Worm (Caenorhabditis elegans) whole organism, late embryonic: ENCODE results near the gene W02D7.5.

Source experiments
- C08G9.2 ChIP-seq: sonication (generic microtip); optimal IDR thresholded peaks from 2 replicates; lab custom pipeline; 2016; ENCODE audit warnings: mild to moderate bottlenecking, missing genetic modification characterization, moderate library complexity, missing compliant biosample characterization
- C38D4.7 ChIP-seq: fragments of 200-800 bp; sonication (Bioruptor generic); optimal IDR thresholded peaks from 2 replicates; lab custom pipeline; 2018; ENCODE audit warnings: mild to moderate bottlenecking, missing genetic modification characterization, moderate library complexity, missing compliant biosample characterization
- K09A11.1 ChIP-seq: sonication (generic microtip); optimal IDR thresholded peaks from 2 replicates; lab custom pipeline; 2017; ENCODE audit warnings: antibody characterized with exemption, mild to moderate bottlenecking, missing genetic modification characterization, missing compliant biosample characterization; ENCODE audit not compliant: insufficient read depth
- T23F11.4 ChIP-seq: fragments of 200-800 bp; sonication (Bioruptor generic); optimal IDR thresholded peaks from 2 replicates; lab custom pipeline; 2018; ENCODE audit warnings: mild to moderate bottlenecking, missing genetic modification characterization, missing compliant biosample characterization
- Y22D7AL.16 ChIP-seq: sonication (generic microtip); optimal IDR thresholded peaks from 2 replicates; lab custom pipeline; 2016; ENCODE audit warnings: missing genetic modification characterization, missing compliant biosample characterization
- ahr-1 ChIP-seq: sonication (generic microtip); optimal IDR thresholded peaks from 2 replicates; lab custom pipeline; 2016; ENCODE audit warnings: missing genetic modification characterization, missing compliant biosample characterization
- ama-1 ChIP-seq: fragments of 150-350 bp; optimal IDR thresholded peaks from 2 replicates; lab custom pipeline; 2014
- ceh-14 ChIP-seq: sonication (generic microtip); optimal IDR thresholded peaks from 2 replicates; lab custom pipeline; 2016; ENCODE audit warnings: missing genotype, missing genetic modification characterization, missing compliant biosample characterization
- ceh-18 ChIP-seq: sonication (generic microtip); optimal IDR thresholded peaks from 2 replicates; lab custom pipeline; 2016; ENCODE audit warnings: missing genetic modification characterization, missing compliant biosample characterization
- ceh-19 ChIP-seq: fragments of 200-800 bp; sonication (Bioruptor generic); optimal IDR thresholded peaks from 2 replicates; lab custom pipeline; 2018; ENCODE audit warnings: mild to moderate bottlenecking, missing genetic modification characterization, missing compliant biosample characterization
- ceh-2 ChIP-seq: sonication (generic microtip); optimal IDR thresholded peaks from 2 replicates; lab custom pipeline; 2016; ENCODE audit warnings: missing genotype, missing genetic modification characterization, missing compliant biosample characterization
- ceh-22 ChIP-seq: sonication (generic microtip); optimal IDR thresholded peaks from 2 replicates; lab custom pipeline; 2017; ENCODE audit warnings: missing biosample characterization, missing genetic modification characterization
- ceh-30 ChIP-seq: fragments of 150-350 bp; optimal IDR thresholded peaks from 2 replicates; lab custom pipeline; 2014; ENCODE audit warnings: missing biosample characterization, missing genetic modification characterization
- ceh-31 ChIP-seq: sonication (generic microtip); optimal IDR thresholded peaks from 2 replicates; lab custom pipeline; 2016; ENCODE audit warnings: missing genetic modification characterization, missing compliant biosample characterization
- ceh-45 ChIP-seq: fragments of 200-800 bp; sonication (Bioruptor generic); IDR thresholded peaks from 2 replicates; pipeline ENCODE4 v1.3.6; 2022; ENCODE audit warnings: missing genetic modification reagents, missing genetic modification characterization, missing compliant biosample characterization
- che-1 ChIP-seq: sonication (generic microtip); optimal IDR thresholded peaks from 2 replicates; lab custom pipeline; 2016; ENCODE audit warnings: mild to moderate bottlenecking, missing genetic modification characterization, missing compliant biosample characterization
- dmd-4 ChIP-seq: sonication (generic microtip); optimal IDR thresholded peaks from 2 replicates; lab custom pipeline; 2016; ENCODE audit warnings: borderline replicate concordance, missing genetic modification characterization, missing compliant biosample characterization
- dve-1 ChIP-seq: sonication (generic microtip); optimal IDR thresholded peaks from 2 replicates; lab custom pipeline; 2017; ENCODE audit warnings: antibody characterized with exemption, mild to moderate bottlenecking, missing genetic modification characterization, missing compliant biosample characterization
- fkh-10 ChIP-seq: fragments of 150-350 bp; optimal IDR thresholded peaks from 2 replicates; lab custom pipeline; 2014; ENCODE audit warnings: missing biosample characterization, missing genetic modification reagents, missing genetic modification characterization
- fkh-6 ChIP-seq: sonication (generic microtip); optimal IDR thresholded peaks from 2 replicates; lab custom pipeline; 2016; ENCODE audit warnings: missing genetic modification characterization, missing compliant biosample characterization
- hlh-13 ChIP-seq: fragments of 200-800 bp; sonication (Bioruptor generic); optimal IDR thresholded peaks from 2 replicates; lab custom pipeline; 2018; ENCODE audit warnings: mild to moderate bottlenecking, missing genetic modification characterization, missing compliant biosample characterization
- hlh-15 ChIP-seq: sonication (generic microtip); optimal IDR thresholded peaks from 2 replicates; lab custom pipeline; 2016; ENCODE audit warnings: missing genetic modification characterization, missing compliant biosample characterization
- hlh-6 ChIP-seq: sonication (generic microtip); optimal IDR thresholded peaks from 2 replicates; lab custom pipeline; 2016; ENCODE audit warnings: missing genotype, missing genetic modification characterization, missing compliant biosample characterization
- lim-6 ChIP-seq: sonication (generic microtip); optimal IDR thresholded peaks from 2 replicates; lab custom pipeline; 2016; ENCODE audit warnings: missing genetic modification characterization, missing compliant biosample characterization
- madf-2 ChIP-seq: sonication (generic microtip); optimal IDR thresholded peaks from 2 replicates; lab custom pipeline; 2017; ENCODE audit warnings: missing genetic modification characterization, missing compliant biosample characterization
- nhr-11 ChIP-seq: fragments of 150-350 bp; optimal IDR thresholded peaks from 2 replicates; lab custom pipeline; 2014; ENCODE audit warnings: missing biosample characterization, missing genetic modification characterization
- npax-4 ChIP-seq: sonication (generic microtip); optimal IDR thresholded peaks from 2 replicates; lab custom pipeline; 2016; ENCODE audit warnings: missing genetic modification characterization, missing compliant biosample characterization
- pag-3 ChIP-seq: sonication (generic microtip); optimal IDR thresholded peaks from 2 replicates; lab custom pipeline; 2016; ENCODE audit warnings: missing compliant biosample characterization, missing genetic modification characterization, borderline replicate concordance
- pha-2 ChIP-seq: sonication (generic microtip); optimal IDR thresholded peaks from 2 replicates; lab custom pipeline; 2017; ENCODE audit warnings: mild to moderate bottlenecking, missing genetic modification characterization, missing compliant biosample characterization
- pha-4 ChIP-seq: fragments of 150-350 bp; optimal IDR thresholded peaks from 2 replicates; lab custom pipeline; 2018; ENCODE audit warnings: missing biosample characterization, missing genetic modification reagents, missing genetic modification characterization
- rnt-1 ChIP-seq: sonication (generic microtip); optimal IDR thresholded peaks from 2 replicates; lab custom pipeline; 2016; ENCODE audit warnings: missing genetic modification characterization, missing compliant biosample characterization
- tbx-7 ChIP-seq: sonication (generic microtip); optimal IDR thresholded peaks from 2 replicates; lab custom pipeline; 2016; ENCODE audit warnings: missing genotype, missing genetic modification characterization, missing compliant biosample characterization
- unc-3 ChIP-seq, 2 experiments: fragments of 200-800 bp in 1 of 2; sonication (Bioruptor generic) in 1 of 2; sonication (generic microtip) in 1 of 2; conservative IDR thresholded peaks in 1 of 2; optimal IDR thresholded peaks in 1 of 2; 2 replicates each; pipeline versions ENCODE4 v1.3.6 to Lab custom; 2016 to 2022; ENCODE audit warnings: missing compliant biosample characterization in 2 of 2, missing genetic modification characterization in 2 of 2, missing genetic modification reagents in 1 of 2
- unc-42 ChIP-seq: sonication (generic microtip); optimal IDR thresholded peaks from 2 replicates; lab custom pipeline; 2016; ENCODE audit warnings: missing genotype, missing genetic modification characterization, missing compliant biosample characterization
- unc-55 ChIP-seq: sonication (generic microtip); optimal IDR thresholded peaks from 2 replicates; lab custom pipeline; 2017; ENCODE audit warnings: missing biosample characterization, missing genetic modification reagents, missing genetic modification characterization
- unc-86 ChIP-seq: sonication (generic microtip); optimal IDR thresholded peaks from 2 replicates; lab custom pipeline; 2016; ENCODE audit warnings: missing genetic modification characterization, missing compliant biosample characterization

W02D7.5 gene

DNA sequence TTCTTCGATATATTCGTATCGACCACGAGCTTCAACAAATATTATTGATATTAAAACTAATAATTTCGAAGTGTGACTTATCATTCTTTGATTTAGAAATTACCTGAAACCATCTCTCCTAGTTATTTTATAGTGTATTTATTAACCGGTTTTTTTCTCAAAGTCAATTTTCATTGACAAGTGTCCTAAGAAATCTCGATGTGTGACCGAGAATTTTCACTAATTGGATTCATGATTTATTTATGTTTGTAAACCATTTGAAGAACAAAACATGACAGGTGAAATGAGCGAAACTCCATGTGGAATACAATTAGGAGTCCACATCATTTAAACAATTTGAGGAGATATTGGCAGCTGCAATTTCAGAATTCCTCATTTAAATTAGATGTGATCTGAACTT lies 35.6 kb downstream of the W02D7.5 start, which contains the start of gene C16D9.8:
Gene C16D9.8, minus strand, starts transcription at position 101 of the 400 bp plus-strand sequence.
- TF ChIP-seq unc-86 (tag; lab: Kevin White, UChicago) = no peak
- no peak for TF ChIP-seq ceh-30
- TF ChIP-seq unc-42 = no peak
- no peak for TF ChIP-seq dmd-4 (tag; lab: Kevin White, UChicago)
- TF ChIP-seq C38D4.7 (GFP tag; lab: Kevin White, UChicago) = no peak
- TF ChIP-seq ceh-45 (GFP tag; lab: Robert Waterston, UW) = no peak
- no peak for TF ChIP-seq ceh-14
- no peak for TF ChIP-seq hlh-13 (GFP tag; lab: Kevin White, UChicago)
- no peak for TF ChIP-seq nhr-11
- no peak for TF ChIP-seq C08G9.2
- no peak for TF ChIP-seq madf-2 (tag; lab: Kevin White, UChicago)
- TF ChIP-seq che-1 = no peak
- no peak for TF ChIP-seq tbx-7
- TF ChIP-seq dve-1 (tag; lab: Kevin White, UChicago) = no peak
- no peak for TF ChIP-seq Y22D7AL.16
- no peak for TF ChIP-seq hlh-15

DNA sequence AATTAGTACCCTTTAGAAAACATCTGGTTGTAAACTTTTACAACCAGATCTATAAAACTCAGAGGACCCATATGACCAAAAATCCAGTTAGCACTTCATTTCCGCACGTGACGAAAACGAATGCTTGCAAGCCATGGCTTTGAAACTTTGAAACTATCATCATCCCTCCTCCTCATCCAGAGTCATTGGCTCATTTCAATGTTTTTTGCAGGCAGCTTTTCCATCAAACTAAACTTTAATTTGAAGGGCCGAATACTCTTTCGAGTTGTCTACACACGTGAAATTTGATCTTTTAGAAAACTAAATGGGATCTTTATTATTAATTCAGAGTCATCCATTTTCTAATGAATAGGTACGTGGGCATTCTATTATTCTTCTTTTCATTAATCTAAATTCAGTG lies 36.8 kb downstream of the W02D7.5 start:
- TF ChIP-seq ceh-22 (no peak), hlh-13 (GFP tag; lab: Kevin White, UChicago) (no peak), C38D4.7 (GFP tag; lab: Kevin White, UChicago) (no peak), dve-1 (tag; lab: Kevin White, UChicago) (no peak), ceh-31 (no peak), fkh-10 (GFP tag; lab: Kevin White, UChicago) (no peak), pag-3 (tag; lab: Kevin White, UChicago) (no peak), ceh-19 (GFP tag; lab: Kevin White, UChicago) (no peak), ceh-18 (tag; lab: Kevin White, UChicago) (no peak), fkh-6 (tag; lab: Kevin White, UChicago) (no peak)

DNA sequence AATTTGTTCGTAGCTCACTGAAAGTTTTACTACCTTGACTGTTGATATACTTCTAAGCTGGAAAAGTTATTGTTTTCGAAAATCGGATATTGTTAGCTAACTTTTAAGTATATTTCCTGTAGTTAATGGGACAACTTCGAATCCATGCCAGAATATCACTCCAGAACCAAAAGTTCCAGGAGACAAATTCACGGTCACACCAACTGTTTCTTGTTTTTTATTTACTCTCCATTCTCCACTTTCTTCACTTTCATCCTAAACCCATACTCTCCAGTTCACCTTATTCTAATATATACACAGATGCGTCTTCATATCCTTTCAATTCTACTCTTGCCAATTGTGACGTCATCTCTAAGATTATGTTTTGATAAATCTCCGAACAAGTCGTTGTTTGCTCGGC lies 40.0 kb downstream of the W02D7.5 start, which contains the start of gene C16D9.1:
Gene C16D9.1, plus strand, starts transcription at position 301 of the 400 bp plus-strand sequence.
- no peak for TF ChIP-seq fkh-6 (tag; lab: Kevin White, UChicago)
- no peak for TF ChIP-seq K09A11.1 (tag; lab: Kevin White, UChicago)
- TF ChIP-seq hlh-6 (tag; lab: Kevin White, UChicago) = no peak
- TF ChIP-seq fkh-10 (GFP tag; lab: Kevin White, UChicago) = no peak
- no peak for TF ChIP-seq pha-4 (tag; lab: Kevin White, UChicago)
- TF ChIP-seq ama-1 = no peak
- no peak for TF ChIP-seq T23F11.4 (GFP tag; lab: Kevin White, UChicago)
- TF ChIP-seq pha-2 (tag; lab: Kevin White, UChicago) = no peak
- TF ChIP-seq che-1 = no peak
- TF ChIP-seq ceh-18 (tag; lab: Kevin White, UChicago) = no peak
- TF ChIP-seq ceh-14 = no peak

DNA sequence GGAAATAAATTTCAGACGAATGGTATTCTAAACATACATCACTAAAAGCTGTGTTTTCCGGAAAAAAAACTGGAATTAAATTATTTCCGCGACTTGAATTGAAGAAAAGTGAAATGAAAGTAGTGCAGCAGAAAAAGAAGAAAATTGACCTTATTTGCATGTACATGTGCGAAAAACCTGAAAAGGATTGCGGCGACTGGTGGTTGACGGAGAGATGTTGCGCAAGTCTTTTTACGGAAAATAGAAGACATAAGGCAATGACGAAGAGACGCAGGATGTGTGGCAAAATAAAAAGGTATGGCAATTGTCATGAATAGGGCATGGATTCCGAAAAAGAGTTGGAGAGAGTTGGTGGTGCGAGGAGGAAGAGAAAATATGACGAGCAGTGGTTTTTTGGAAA lies 44.1 kb downstream of the W02D7.5 start:
- TF ChIP-seq unc-42 (peak; percentile 30), ahr-1 (tag; lab: Kevin White, UChicago) (no peak)

DNA sequence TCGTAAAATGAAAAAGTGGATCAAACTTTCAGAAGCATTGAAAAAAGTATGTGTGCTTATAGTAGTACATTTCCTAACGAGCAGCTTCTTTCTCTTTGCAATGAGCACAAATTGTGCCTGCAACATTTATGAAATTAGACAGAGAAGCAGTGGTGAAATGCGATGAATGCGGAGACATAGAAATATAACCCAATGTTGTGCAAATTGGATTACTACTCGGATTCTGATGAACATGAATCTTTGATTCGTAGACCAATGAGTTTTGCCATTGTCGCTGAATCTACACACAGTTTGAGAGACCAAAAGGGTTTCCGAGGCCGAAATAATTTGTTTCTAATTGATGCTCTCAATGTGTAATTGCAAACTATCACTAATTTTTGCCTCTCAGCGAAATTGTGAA lies 45.1 kb downstream of the W02D7.5 start:
- TF ChIP-seq dve-1 (tag; lab: Kevin White, UChicago) (no peak), unc-42 (peak; percentile 97)

DNA sequence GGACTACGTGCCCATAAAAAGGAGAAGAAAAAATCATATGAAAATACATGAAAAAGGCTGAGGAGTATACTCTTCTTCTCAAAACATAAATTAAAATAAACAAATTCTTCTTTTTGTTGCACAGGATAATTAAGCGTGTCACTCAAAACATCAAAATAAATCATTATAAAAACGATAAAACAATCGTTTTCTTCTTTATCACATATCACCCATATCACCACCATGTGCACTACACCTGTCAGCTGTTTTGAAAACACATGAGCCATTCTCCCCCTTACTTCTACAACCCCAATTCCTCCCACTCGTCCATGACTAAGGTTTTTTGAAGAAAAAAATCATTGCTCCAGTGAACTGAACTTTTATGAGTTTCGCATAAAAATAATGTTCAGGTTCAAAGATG lies 46.5 kb downstream of the W02D7.5 start:
- TF ChIP-seq unc-55 (GFP tag; lab: Kevin White, UChicago) (peak; percentile 43), fkh-6 (tag; lab: Kevin White, UChicago) (no peak)
- TF ChIP-seq, all 69 proteins: peak for 1

DNA sequence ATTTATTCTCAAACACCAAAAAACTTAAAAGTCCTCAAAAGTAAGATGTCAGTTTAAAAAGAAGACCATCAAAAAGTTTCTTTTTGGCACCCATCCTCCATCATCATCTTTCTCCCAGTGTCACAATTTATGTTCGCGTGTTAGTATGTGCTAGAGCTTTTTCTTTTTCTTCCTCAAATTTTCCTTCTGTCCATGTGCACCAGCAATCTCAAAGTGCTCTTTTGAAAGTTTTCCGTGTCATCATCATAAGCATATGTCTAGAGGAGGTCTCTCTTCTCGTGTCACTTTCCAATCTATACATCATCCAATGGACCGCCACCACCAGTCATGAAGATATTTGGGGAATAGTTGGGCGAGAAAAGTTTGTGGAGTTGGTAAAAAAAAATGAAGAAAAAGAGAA lies 48.0 kb downstream of the W02D7.5 start:
- TF ChIP-seq lim-6 (tag; lab: Kevin White, UChicago) (no peak), hlh-6 (tag; lab: Kevin White, UChicago) (no peak), K09A11.1 (tag; lab: Kevin White, UChicago) (no peak), unc-3 (GFP tag; conservative IDR thresholded peaks at IDR 0.05; lab: Robert Waterston, UW) (no peak), unc-3 (tag; optimal IDR thresholded peaks at IDR 0.05; lab: Kevin White, UChicago) (no peak), fkh-10 (GFP tag; lab: Kevin White, UChicago) (no peak), npax-4 (tag; lab: Kevin White, UChicago) (no peak), ceh-2 (tag; lab: Kevin White, UChicago) (no peak), rnt-1 (tag; lab: Kevin White, UChicago) (no peak)
- TF ChIP-seq, all 69 proteins: peak for 0
